Worm (Caenorhabditis elegans) whole organism, L3 larva: Measurements from ENCODE around the gene C08E3.15.

Source experiments
- R02D3.7 ChIP-seq: fragments of 150-350 bp; optimal IDR thresholded peaks from 2 replicates; lab custom pipeline; 2014; ENCODE audit warnings: missing biosample characterization, missing genetic modification characterization
- ZK546.5 ChIP-seq: sonication (generic microtip); optimal IDR thresholded peaks from 2 replicates; lab custom pipeline; 2017; ENCODE audit warnings: missing biosample characterization, missing genetic modification characterization
- aly-2 ChIP-seq: fragments of 150-350 bp; optimal IDR thresholded peaks from 2 replicates; lab custom pipeline; 2014; ENCODE audit warnings: missing biosample characterization, missing genetic modification characterization
- ceh-28 ChIP-seq: fragments of 150-350 bp; optimal IDR thresholded peaks from 2 replicates; lab custom pipeline; 2014; ENCODE audit warnings: missing biosample characterization, missing genetic modification reagents, missing genetic modification characterization
- ceh-9 ChIP-seq: sonication (generic microtip); optimal IDR thresholded peaks from 2 replicates; lab custom pipeline; 2018; ENCODE audit warnings: missing biosample characterization, missing genetic modification characterization
- elt-1 ChIP-seq: fragments of 150-350 bp; optimal IDR thresholded peaks from 2 replicates; lab custom pipeline; 2014; ENCODE audit warnings: missing biosample characterization, missing genetic modification characterization
- elt-2 ChIP-seq: sonication (generic microtip); optimal IDR thresholded peaks from 2 replicates; lab custom pipeline; 2016; ENCODE audit warnings: missing genetic modification reagents, mild to moderate bottlenecking, missing genetic modification characterization, missing compliant biosample characterization
- elt-3 ChIP-seq, 3 experiments: fragments of 150-350 bp in 1 of 3; sonication (generic microtip) in 2 of 3; optimal IDR thresholded peaks; 2 replicates in 2 of 3; 4 replicates in 1 of 3; lab custom pipeline; 2014 to 2017; ENCODE audit warnings: missing biosample characterization in 3 of 3, missing genetic modification characterization in 3 of 3
- fkh-2 ChIP-seq: fragments of 150-350 bp; optimal IDR thresholded peaks from 2 replicates; lab custom pipeline; 2014; ENCODE audit warnings: missing biosample characterization, missing genetic modification reagents, missing genetic modification characterization
- hmg-11 ChIP-seq: sonication (generic microtip); optimal IDR thresholded peaks from 2 replicates; lab custom pipeline; 2016; ENCODE audit warnings: missing genetic modification characterization, missing compliant biosample characterization
- jun-1 ChIP-seq: fragments of 150-350 bp; optimal IDR thresholded peaks from 2 replicates; lab custom pipeline; 2014; ENCODE audit warnings: missing biosample characterization, missing genetic modification reagents, missing genetic modification characterization
- lin-15B ChIP-seq: fragments of 150-350 bp; optimal IDR thresholded peaks from 2 replicates; lab custom pipeline; 2014; ENCODE audit warnings: missing biosample characterization, missing genetic modification characterization
- lsy-12 ChIP-seq: sonication (generic microtip); optimal IDR thresholded peaks from 2 replicates; lab custom pipeline; 2016; ENCODE audit warnings: mild to moderate bottlenecking, missing genetic modification characterization, missing compliant biosample characterization
- mml-1 ChIP-seq: fragments of 150-350 bp; sonication (generic microtip); optimal IDR thresholded peaks from 3 replicates; lab custom pipeline; 2014; ENCODE audit warnings: missing biosample characterization, missing genetic modification characterization
- nfya-1 ChIP-seq: sonication (generic microtip); optimal IDR thresholded peaks from 2 replicates; lab custom pipeline; 2017; ENCODE audit warnings: missing genetic modification characterization, mild to moderate bottlenecking, missing compliant biosample characterization, antibody characterized with exemption, moderate library complexity; ENCODE audit not compliant: insufficient read depth
- nhr-11 ChIP-seq: fragments of 150-350 bp; optimal IDR thresholded peaks from 2 replicates; lab custom pipeline; 2014; ENCODE audit warnings: missing biosample characterization, missing genetic modification characterization
- nhr-23 ChIP-seq: fragments of 150-350 bp; optimal IDR thresholded peaks from 2 replicates; lab custom pipeline; 2014; ENCODE audit warnings: missing biosample characterization, missing genetic modification reagents, missing genetic modification characterization
- nhr-25 ChIP-seq: sonication (generic microtip); optimal IDR thresholded peaks from 2 replicates; lab custom pipeline; 2017; ENCODE audit warnings: missing biosample characterization, missing genetic modification characterization
- nhr-43 ChIP-seq: sonication (generic microtip); optimal IDR thresholded peaks from 2 replicates; lab custom pipeline; 2016; ENCODE audit warnings: mild to moderate bottlenecking, missing genetic modification characterization, missing compliant biosample characterization; ENCODE audit not compliant: poor library complexity, severe bottlenecking
- nhr-67 ChIP-seq: fragments of 150-350 bp; optimal IDR thresholded peaks from 2 replicates; lab custom pipeline; 2014; ENCODE audit warnings: missing biosample characterization, missing genetic modification characterization
- nhr-77 ChIP-seq: fragments of 150-350 bp; optimal IDR thresholded peaks from 2 replicates; lab custom pipeline; 2014; ENCODE audit warnings: missing biosample characterization, missing genetic modification characterization
- pha-4 ChIP-seq: fragments of 150-350 bp; optimal IDR thresholded peaks from 2 replicates; lab custom pipeline; 2014; ENCODE audit warnings: missing biosample characterization, missing genetic modification reagents, missing genetic modification characterization
- pqm-1 ChIP-seq: fragments of 150-350 bp; optimal IDR thresholded peaks from 2 replicates; lab custom pipeline; 2017; ENCODE audit warnings: missing biosample characterization, missing genetic modification characterization, inconsistent platforms
- sea-2 ChIP-seq: fragments of 150-350 bp; sonication (generic microtip); optimal IDR thresholded peaks from 4 replicates; lab custom pipeline; 2014; ENCODE audit warnings: missing biosample characterization, missing genetic modification reagents, missing genetic modification characterization
- skn-1 ChIP-seq: fragments of 150-350 bp; optimal IDR thresholded peaks from 2 replicates; lab custom pipeline; 2014; ENCODE audit warnings: missing biosample characterization, missing genetic modification characterization
- snpc-4 ChIP-seq: fragments of 150-350 bp; optimal IDR thresholded peaks from 2 replicates; lab custom pipeline; 2014; ENCODE audit warnings: missing biosample characterization, missing genetic modification characterization
- unc-39 ChIP-seq: sonication (generic microtip); optimal IDR thresholded peaks from 4 replicates; lab custom pipeline; 2017; ENCODE audit warnings: missing biosample characterization, missing genetic modification characterization
- zag-1 ChIP-seq: fragments of 150-350 bp; optimal IDR thresholded peaks from 2 replicates; lab custom pipeline; 2014; ENCODE audit warnings: missing biosample characterization, missing genetic modification characterization
- ztf-4 ChIP-seq: fragments of 150-350 bp; optimal IDR thresholded peaks from 2 replicates; lab custom pipeline; 2014; ENCODE audit warnings: missing biosample characterization, missing genetic modification characterization

Gene C08E3.15

ce11 chrII:1613972-1614371 lies 13.7 kb downstream of the C08E3.15 start, which contains the start of gene fbxa-164:
TSS of gene fbxa-164 (minus strand) at chrII:1614072.
- TF ChIP-seq elt-2 (tag; lab: Kevin White, UChicago) (peak; percentile 32), pha-4 (tag; lab: Kevin White, UChicago) (peak; percentile 11), hmg-11 (tag; lab: Kevin White, UChicago) (no peak), ZK546.5 (tag; lab: Kevin White, UChicago) (no peak)

ce11 chrII:1610630-1611029 lies 17.1 kb downstream of the C08E3.15 start, which contains the start of gene fbxa-163:
TSS of gene fbxa-163 (minus strand) at chrII:1610730.
- TF ChIP-seq ceh-9 (tag; lab: Kevin White, UChicago) (no peak), elt-2 (tag; lab: Kevin White, UChicago) (peak; percentile 5), lin-15B (tag; lab: Kevin White, UChicago) (no peak), nhr-77 (tag; lab: Kevin White, UChicago) (no peak), nfya-1 (tag; lab: Kevin White, UChicago) (no peak), hmg-11 (tag; lab: Kevin White, UChicago) (no peak)

- TF ChIP-seq elt-2 (tag; lab: Kevin White, UChicago) (peak; percentile 88), jun-1 (tag; lab: Kevin White, UChicago) (peak; percentile 6), pha-4 (tag; lab: Kevin White, UChicago) (peak; percentile 34), unc-39 (tag; lab: Kevin White, UChicago) (no peak), lin-15B (tag; lab: Kevin White, UChicago) (no peak), pqm-1 (tag; lab: Kevin White, UChicago) (peak; percentile 14)
Observed at ce11 chrII:1608915-1609314, 18.8 kb downstream of the C08E3.15 start.

- TF ChIP-seq elt-2 (tag; lab: Kevin White, UChicago), result peak; percentile 82
- TF ChIP-seq aly-2 (tag; lab: Kevin White, UChicago), result no peak
- TF ChIP-seq ztf-4, result no peak
- TF ChIP-seq ceh-28, result no peak
- peak; percentile 19 for TF ChIP-seq pqm-1 (tag; lab: Kevin White, UChicago)
- peak; percentile 67 for TF ChIP-seq pha-4 (tag; lab: Kevin White, UChicago)
- TF ChIP-seq, all 47 proteins: peak for 3
Observed at ce11 chrII:1607575-1607974, 20.1 kb downstream of the C08E3.15 start.

- TF ChIP-seq nhr-25 (tag; lab: Kevin White, UChicago) (no peak), R02D3.7 (tag; lab: Kevin White, UChicago) (no peak), elt-3 (tag; optimal IDR thresholded peaks at IDR 0.05; lab: Kevin White, UChicago) (no peak), skn-1 (no peak)
Observed at ce11 chrII:1606079-1606478, 21.6 kb downstream of the C08E3.15 start, which contains the start of gene bath-33. TSS of gene bath-33 (minus strand) at chrII:1606179.

- TF ChIP-seq nhr-23 (tag; lab: Kevin White, UChicago) (no peak), jun-1 (tag; lab: Kevin White, UChicago) (no peak)
Observed at ce11 chrII:1605010-1605409, 22.7 kb downstream of the C08E3.15 start.

- TF ChIP-seq nfya-1 (tag; lab: Kevin White, UChicago) (no peak), elt-1 (no peak), nhr-43 (no peak), nhr-11 (tag; lab: Kevin White, UChicago) (no peak), elt-3 (tag; optimal IDR thresholded peaks at IDR 0.05; lab: Kevin White, UChicago) (no peak), pqm-1 (tag; lab: Kevin White, UChicago) (no peak), elt-2 (tag; lab: Kevin White, UChicago) (no peak), lsy-12 (no peak), zag-1 (tag; lab: Kevin White, UChicago) (no peak), nhr-67 (tag; lab: Kevin White, UChicago) (no peak), fkh-2 (tag; lab: Kevin White, UChicago) (no peak), snpc-4 (tag; lab: Kevin White, UChicago) (no peak), skn-1 (no peak), mml-1 (tag; lab: Kevin White, UChicago) (no peak), sea-2 (GFP tag; lab: Kevin White, UChicago) (no peak)
Observed at ce11 chrII:1603049-1603448, 24.6 kb downstream of the C08E3.15 start.
